Fruit fly (Drosophila melanogaster) whole organism, adult: ENCODE data around the gene Cpr64Aa.

Experiments used
- CG11617 ChIP-seq: fragments of 200-800 bp; sonication (Bioruptor generic); optimal IDR thresholded peaks from 2 replicates; lab custom pipeline; 2017; ENCODE audit warnings: mild to moderate bottlenecking, missing biosample characterization, missing genetic modification reagents, missing genetic modification characterization
- CG12768 ChIP-seq: fragments of 200-800 bp; sonication (Bioruptor generic); optimal IDR thresholded peaks from 2 replicates; lab custom pipeline; 2017; ENCODE audit warnings: missing biosample characterization, missing genetic modification characterization, mild to moderate bottlenecking, moderate library complexity, missing genetic modification reagents
- CG14711 ChIP-seq: fragments of 200-800 bp; sonication (Bioruptor generic); optimal IDR thresholded peaks from 2 replicates; lab custom pipeline; 2018; ENCODE audit warnings: missing biosample characterization, mild to moderate bottlenecking, missing genetic modification characterization, moderate library complexity
- CG1620 ChIP-seq: fragments of 200-800 bp; sonication (Bioruptor generic); optimal IDR thresholded peaks from 2 replicates; lab custom pipeline; 2016; ENCODE audit warnings: missing biosample characterization, missing genetic modification characterization
- CG33017 ChIP-seq: fragments of 200-800 bp; sonication (Bioruptor generic); optimal IDR thresholded peaks from 2 replicates; lab custom pipeline; 2018; ENCODE audit warnings: missing biosample characterization, mild to moderate bottlenecking, missing genetic modification characterization, moderate library complexity
- CG5204 ChIP-seq: fragments of 200-800 bp; sonication (Bioruptor generic); optimal IDR thresholded peaks from 2 replicates; lab custom pipeline; 2016; ENCODE audit warnings: missing biosample characterization, missing genetic modification characterization
- CG7045 ChIP-seq: fragments of 200-800 bp; sonication (Bioruptor generic); optimal IDR thresholded peaks from 2 replicates; lab custom pipeline; 2017; ENCODE audit warnings: missing biosample characterization, mild to moderate bottlenecking, missing genetic modification characterization
- CG7101 ChIP-seq: fragments of 200-800 bp; sonication (Bioruptor generic); optimal IDR thresholded peaks from 2 replicates; lab custom pipeline; 2018; ENCODE audit warnings: missing biosample characterization, mild to moderate bottlenecking, missing genetic modification characterization, moderate library complexity
- Clk ChIP-seq: fragments of 200-800 bp; sonication (Bioruptor generic); optimal IDR thresholded peaks from 2 replicates; lab custom pipeline; 2017; ENCODE audit warnings: missing biosample characterization, missing genetic modification characterization
- Crg-1 ChIP-seq: fragments of 200-800 bp; sonication (Bioruptor generic); optimal IDR thresholded peaks from 2 replicates; lab custom pipeline; 2016; ENCODE audit warnings: missing biosample characterization, missing genetic modification characterization
- Hr96 ChIP-seq: fragments of 200-800 bp; sonication (Bioruptor generic); optimal IDR thresholded peaks from 2 replicates; lab custom pipeline; 2016; ENCODE audit warnings: missing biosample characterization, missing genetic modification characterization
- Mnt ChIP-seq: fragments of 200-800 bp; sonication (Bioruptor generic); optimal IDR thresholded peaks from 2 replicates; lab custom pipeline; 2016; ENCODE audit warnings: missing biosample characterization, mild to moderate bottlenecking, missing genetic modification characterization
- bab1 ChIP-seq: fragments of 200-800 bp; sonication (Bioruptor generic); optimal IDR thresholded peaks from 3 replicates; lab custom pipeline; 2019; ENCODE audit warnings: missing biosample characterization, mild to moderate bottlenecking, missing genetic modification characterization, moderate library complexity
- cic ChIP-seq: fragments of 200-800 bp; sonication (Bioruptor generic); optimal IDR thresholded peaks from 2 replicates; lab custom pipeline; 2017; ENCODE audit warnings: missing biosample characterization, mild to moderate bottlenecking, missing genetic modification characterization, moderate library complexity
- cnc ChIP-seq, 2 experiments: fragments of >200 bp; optimal IDR thresholded peaks; 2 replicates each; lab custom pipeline; 2017
- kay ChIP-seq: fragments of 200-800 bp; sonication (Bioruptor generic); peaks from one replicate; lab custom pipeline; 2016; ENCODE audit warnings: missing biosample characterization, missing genetic modification characterization, borderline replicate concordance
- ovo ChIP-seq: fragments of 200-800 bp; sonication (Bioruptor generic); optimal IDR thresholded peaks from 2 replicates; lab custom pipeline; 2016; ENCODE audit warnings: missing biosample characterization, missing genetic modification characterization
- pad ChIP-seq: fragments of 200-800 bp; sonication (Bioruptor generic); optimal IDR thresholded peaks from 3 replicates; lab custom pipeline; 2017; ENCODE audit warnings: missing biosample characterization, missing genetic modification characterization, mild to moderate bottlenecking, moderate library complexity, missing genetic modification reagents
- tj ChIP-seq: fragments of 200-800 bp; sonication (Bioruptor generic); optimal IDR thresholded peaks from 3 replicates; lab custom pipeline; 2017; ENCODE audit warnings: missing biosample characterization, mild to moderate bottlenecking, missing genetic modification characterization, moderate library complexity
- toe ChIP-seq: fragments of 200-800 bp; sonication (Bioruptor generic); optimal IDR thresholded peaks from 2 replicates; lab custom pipeline; 2016; ENCODE audit warnings: missing biosample characterization, missing genetic modification characterization

Cpr64Aa gene

dm6 chr3L:4228187-4228836 lies 19.3 kb upstream of the Cpr64Aa start:
- TF ChIP-seq Crg-1 (GFP tag; lab: Kevin White, UChicago) (no peak), CG14711 (peak; percentile 65), CG12768 (GFP tag; lab: Kevin White, UChicago) (peak; percentile 91), CG1620 (GFP tag; lab: Kevin White, UChicago) (peak; percentile 54), cnc (optimal IDR thresholded peaks at IDR 0.05; lab: Kevin White, UChicago) (no peak), Hr96 (GFP tag; lab: Kevin White, UChicago) (peak; percentile 79), Mnt (GFP tag; lab: Kevin White, UChicago) (no peak), Clk (GFP tag; lab: Kevin White, UChicago) (peak; percentile 73), bab1 (peak; percentile 27), ovo (GFP tag; lab: Kevin White, UChicago) (no peak), CG33017 (peak; percentile 85), cic (GFP tag; lab: Kevin White, UChicago) (peak; percentile 26), tj (peak; percentile 47), kay (no peak), CG7101 (tag; lab: Kevin White, UChicago) (peak; percentile 81), toe (GFP tag; lab: Kevin White, UChicago) (peak; percentile 86), pad (GFP tag; lab: Kevin White, UChicago) (peak; percentile 53), CG11617 (GFP tag; lab: Kevin White, UChicago) (peak; percentile 60), CG7045 (GFP tag; lab: Kevin White, UChicago) (peak; percentile 85), CG5204 (GFP tag; lab: Kevin White, UChicago) (peak; percentile 86)

DNA sequence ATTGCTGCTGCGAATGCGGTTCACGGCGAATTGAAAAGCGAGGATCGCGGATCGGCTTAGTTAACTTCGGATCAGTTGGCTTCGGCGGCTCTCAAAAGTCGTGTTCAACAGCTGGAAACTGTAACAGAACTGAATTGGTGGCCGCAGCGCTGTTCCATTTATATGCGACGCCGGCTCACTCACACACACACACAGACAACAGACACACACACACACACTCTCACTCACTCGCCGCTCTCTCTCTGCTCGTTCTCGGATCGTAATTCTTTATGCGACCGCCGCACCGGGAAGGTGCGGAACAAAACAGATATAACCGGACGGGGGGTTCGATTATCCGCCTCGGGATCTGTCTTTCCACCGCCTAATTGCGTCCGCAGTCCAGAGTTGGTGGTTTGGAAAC lies 18.2 kb upstream of the Cpr64Aa start, which contains the start of gene CG46460:
Gene CG46460, minus strand, starts transcription at position 139 of the 400 bp plus-strand sequence.
- TF ChIP-seq Mnt (GFP tag; lab: Kevin White, UChicago) (no peak), toe (GFP tag; lab: Kevin White, UChicago) (no peak), CG12768 (GFP tag; lab: Kevin White, UChicago) (no peak), Clk (GFP tag; lab: Kevin White, UChicago) (peak; percentile 15), Hr96 (GFP tag; lab: Kevin White, UChicago) (peak; percentile 48), Crg-1 (GFP tag; lab: Kevin White, UChicago) (no peak), kay (no peak), ovo (GFP tag; lab: Kevin White, UChicago) (no peak), bab1 (peak; percentile 3), tj (peak; percentile 25), CG5204 (GFP tag; lab: Kevin White, UChicago) (no peak), cic (GFP tag; lab: Kevin White, UChicago) (peak; percentile 18)

DNA sequence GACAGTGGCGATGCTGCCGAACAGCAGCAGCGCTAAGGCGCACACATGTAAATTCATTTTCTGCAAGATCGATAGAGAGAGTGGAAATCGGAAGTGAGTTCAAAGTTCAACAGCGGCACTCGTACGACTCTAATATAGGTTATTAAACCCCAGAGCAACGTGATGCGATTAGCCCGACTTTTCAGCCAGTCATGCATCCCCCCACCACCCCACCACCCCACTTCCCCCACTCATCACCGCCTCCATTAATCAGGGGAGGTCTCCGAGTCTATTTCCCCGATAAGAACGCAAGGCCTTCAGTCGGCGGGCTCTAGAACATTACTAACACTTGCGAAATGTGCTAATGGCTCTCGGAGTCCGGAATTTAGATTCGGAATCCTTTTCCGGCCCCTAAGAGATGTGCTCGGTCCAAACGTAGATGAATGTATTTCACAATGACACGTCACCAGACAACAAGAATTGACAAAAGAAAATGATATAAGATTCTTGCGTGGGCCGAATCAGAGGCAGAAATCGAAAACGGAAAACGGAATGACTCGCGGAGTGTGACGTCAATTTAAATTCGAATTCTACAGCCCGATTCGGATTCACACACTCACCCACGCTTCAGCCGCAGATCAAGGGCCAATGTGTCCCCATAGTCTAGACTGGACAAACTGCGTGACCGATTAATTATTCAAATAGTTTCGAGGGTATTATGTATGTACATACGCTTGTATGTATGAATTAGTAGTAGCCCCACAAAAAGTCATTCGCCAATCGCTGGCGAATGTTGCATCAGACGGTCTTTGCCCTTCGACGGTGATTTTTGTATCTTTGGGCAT lies 16.9 kb upstream of the Cpr64Aa start:
- TF ChIP-seq CG12768 (GFP tag; lab: Kevin White, UChicago) = peak; percentile 25
- TF ChIP-seq cic (GFP tag; lab: Kevin White, UChicago) = peak; percentile 74
- peak; percentile 9 for TF ChIP-seq tj
- no peak for TF ChIP-seq pad (GFP tag; lab: Kevin White, UChicago)
- TF ChIP-seq cnc (optimal IDR thresholded peaks at IDR 0.05; lab: Kevin White, UChicago) = peak; percentile 79 to 89
- peak; percentile 44 for TF ChIP-seq kay
- no peak for TF ChIP-seq Clk (GFP tag; lab: Kevin White, UChicago)

- TF ChIP-seq kay (no peak), Clk (GFP tag; lab: Kevin White, UChicago) (no peak), cic (GFP tag; lab: Kevin White, UChicago) (no peak), pad (GFP tag; lab: Kevin White, UChicago) (no peak), CG12768 (GFP tag; lab: Kevin White, UChicago) (no peak), CG7045 (GFP tag; lab: Kevin White, UChicago) (no peak), ovo (GFP tag; lab: Kevin White, UChicago) (no peak), CG33017 (no peak)
Measured at dm6 chr3L:4221792-4222191, 12.8 kb upstream of the Cpr64Aa start.

dm6 chr3L:4221226-4221770 lies 12.3 kb upstream of the Cpr64Aa start:
- TF ChIP-seq CG12768 (GFP tag; lab: Kevin White, UChicago) (peak; percentile 82), CG7045 (GFP tag; lab: Kevin White, UChicago) (peak; percentile 50), pad (GFP tag; lab: Kevin White, UChicago) (peak; percentile 54), tj (peak; percentile 84), Clk (GFP tag; lab: Kevin White, UChicago) (no peak), bab1 (no peak), cic (GFP tag; lab: Kevin White, UChicago) (peak; percentile 99), CG5204 (GFP tag; lab: Kevin White, UChicago) (no peak), Mnt (GFP tag; lab: Kevin White, UChicago) (peak; percentile 83), CG33017 (peak; percentile 59), CG7101 (tag; lab: Kevin White, UChicago) (peak; percentile 10), CG14711 (peak; percentile 6), Crg-1 (GFP tag; lab: Kevin White, UChicago) (no peak), CG11617 (GFP tag; lab: Kevin White, UChicago) (no peak)
